Fruit fly (Drosophila melanogaster) whole organism, embryonic: ENCODE measurements around the gene CG43999.

Experiments used
- ATbp ChIP-seq: fragments of 200-800 bp; sonication (Bioruptor generic); optimal IDR thresholded peaks from 2 replicates; lab custom pipeline; 2017; ENCODE audit warnings: missing biosample characterization, mild to moderate bottlenecking, missing genetic modification characterization, missing genetic modification reagents
- Blimp-1 ChIP-seq: fragments of 200-800 bp; sonication (Bioruptor generic); optimal IDR thresholded peaks from 3 replicates; lab custom pipeline; 2018; ENCODE audit warnings: missing biosample characterization, missing genetic modification characterization, mild to moderate bottlenecking, moderate library complexity, missing genetic modification reagents
- CG10321 ChIP-seq: fragments of 200-800 bp; sonication (Bioruptor generic); IDR thresholded peaks from 2 replicates; pipeline ENCODE4 v1.3.6; 2022; ENCODE audit warnings: missing biosample characterization, missing genetic modification characterization
- CG11398 ChIP-seq: fragments of 200-800 bp; sonication (Bioruptor generic); optimal IDR thresholded peaks from 2 replicates; lab custom pipeline; 2016; ENCODE audit warnings: missing biosample characterization, missing genetic modification characterization
- CG11456 ChIP-seq: fragments of 200-800 bp; sonication (Bioruptor generic); IDR thresholded peaks from 3 replicates; pipeline ENCODE4 v1.3.6; 2022; ENCODE audit warnings: missing biosample characterization, missing genetic modification characterization
- CG16863 ChIP-seq: fragments of 200-800 bp; sonication (Bioruptor generic); optimal IDR thresholded peaks from 3 replicates; lab custom pipeline; 2016; ENCODE audit warnings: missing biosample characterization, missing genetic modification characterization
- CG17328 ChIP-seq: fragments of 200-800 bp; sonication (Bioruptor generic); IDR thresholded peaks from 2 replicates; pipeline ENCODE4 v1.3.6; 2022; ENCODE audit warnings: missing biosample characterization, missing genetic modification characterization
- CG18476 ChIP-seq: fragments of 200-800 bp; sonication (Bioruptor generic); optimal IDR thresholded peaks from 2 replicates; lab custom pipeline; 2016; ENCODE audit warnings: missing biosample characterization, mild to moderate bottlenecking, missing genetic modification characterization
- CG31365 ChIP-seq: fragments of 200-800 bp; sonication (Bioruptor generic); optimal IDR thresholded peaks from 2 replicates; lab custom pipeline; 2018; ENCODE audit warnings: missing biosample characterization, mild to moderate bottlenecking, missing genetic modification characterization
- CG3847 ChIP-seq: fragments of 200-800 bp; sonication (Bioruptor generic); IDR thresholded peaks from 2 replicates; pipeline ENCODE4 v1.3.6; 2022; ENCODE audit warnings: missing biosample characterization, missing genetic modification characterization
- CG9797 ChIP-seq: fragments of 200-800 bp; sonication (Bioruptor generic); optimal IDR thresholded peaks from 3 replicates; lab custom pipeline; 2018; ENCODE audit warnings: missing biosample characterization, mild to moderate bottlenecking, missing genetic modification characterization
- D ChIP-seq, 2 experiments: fragments of 200-800 bp in 1 of 2; fragments of >200 bp in 1 of 2; sonication (Bioruptor generic) in 1 of 2; optimal IDR thresholded peaks; 2 replicates in 1 of 2; 3 replicates in 1 of 2; lab custom pipeline; 2017; ENCODE audit warnings: mild to moderate bottlenecking in 1 of 2, missing biosample characterization in 1 of 2, missing genetic modification characterization in 1 of 2, missing genetic modification reagents in 1 of 2
- Doc2 ChIP-seq: fragments of 200-800 bp; sonication (Bioruptor generic); IDR thresholded peaks from 2 replicates; pipeline ENCODE4 v1.3.6; 2022; ENCODE audit warnings: missing biosample characterization, missing genetic modification characterization
- Elba2 ChIP-seq: fragments of 200-800 bp; sonication (Bioruptor generic); optimal IDR thresholded peaks from 3 replicates; lab custom pipeline; 2016; ENCODE audit warnings: missing biosample characterization, missing genetic modification characterization
- Fer1 ChIP-seq: fragments of 200-800 bp; sonication (Bioruptor generic); optimal IDR thresholded peaks from 2 replicates; lab custom pipeline; 2017; ENCODE audit warnings: missing biosample characterization, mild to moderate bottlenecking, missing genetic modification characterization
- H15 ChIP-seq: fragments of 200-800 bp; sonication (Bioruptor generic); IDR thresholded peaks from 3 replicates; pipeline ENCODE4 v1.3.6; 2022; ENCODE audit warnings: missing biosample characterization, missing genetic modification characterization
- Hr39 ChIP-seq: fragments of >200 bp; optimal IDR thresholded peaks from 2 replicates; lab custom pipeline; 2017
- Hr78 ChIP-seq, 2 experiments: fragments of 200-800 bp in 1 of 2; fragments of >200 bp in 1 of 2; sonication (Bioruptor generic) in 1 of 2; optimal IDR thresholded peaks; 2 replicates each; lab custom pipeline; 2017 to 2019; ENCODE audit warnings: missing biosample characterization in 2 of 2, missing genetic modification characterization in 2 of 2, mild to moderate bottlenecking in 1 of 2, moderate library complexity in 1 of 2
- Jarid2 ChIP-seq: fragments of 200-800 bp; sonication (Bioruptor generic); optimal IDR thresholded peaks from 3 replicates; lab custom pipeline; 2017; ENCODE audit warnings: mild to moderate bottlenecking, missing biosample characterization, missing genetic modification reagents, missing genetic modification characterization
- MTF-1 ChIP-seq: fragments of 200-800 bp; sonication (Bioruptor generic); optimal IDR thresholded peaks from 2 replicates; lab custom pipeline; 2018; ENCODE audit warnings: missing biosample characterization, mild to moderate bottlenecking, missing genetic modification characterization, borderline replicate concordance
- Med ChIP-seq: fragments of 200-800 bp; sonication (Bioruptor generic); peaks from one replicate; lab custom pipeline; 2016; ENCODE audit warnings: missing biosample characterization, missing genetic modification characterization, mild to moderate bottlenecking, inconsistent platforms, moderate library complexity
- NC2α ChIP-seq: fragments of 200-800 bp; sonication (Bioruptor generic); optimal IDR thresholded peaks from 2 replicates; lab custom pipeline; 2016; ENCODE audit warnings: missing biosample characterization, missing genetic modification characterization
- Side ChIP-seq: fragments of 200-800 bp; sonication (Bioruptor generic); optimal IDR thresholded peaks from 2 replicates; lab custom pipeline; 2016; ENCODE audit warnings: missing biosample characterization, missing genetic modification characterization
- Sox100B ChIP-seq: fragments of 200-800 bp; sonication (Bioruptor generic); optimal IDR thresholded peaks from 3 replicates; lab custom pipeline; 2018; ENCODE audit warnings: missing biosample characterization, mild to moderate bottlenecking, missing genetic modification characterization
- cg ChIP-seq: fragments of 200-800 bp; sonication (Bioruptor generic); optimal IDR thresholded peaks from 3 replicates; lab custom pipeline; 2019; ENCODE audit warnings: missing biosample characterization, mild to moderate bottlenecking, missing genetic modification characterization, moderate library complexity
- chm ChIP-seq: fragments of 200-800 bp; sonication (Bioruptor generic); IDR thresholded peaks from 2 replicates; pipeline ENCODE4 v1.3.6; 2022; ENCODE audit warnings: missing biosample characterization, missing genetic modification characterization
- chn ChIP-seq: fragments of 200-800 bp; sonication (Bioruptor generic); optimal IDR thresholded peaks from 2 replicates; lab custom pipeline; 2016; ENCODE audit warnings: missing biosample characterization, missing genetic modification characterization
- ci ChIP-seq: fragments of 200-800 bp; sonication (Bioruptor generic); IDR thresholded peaks from 3 replicates; pipeline ENCODE4 v1.3.6; 2022; ENCODE audit warnings: missing biosample characterization, missing genetic modification characterization
- crol ChIP-seq: fragments of 200-800 bp; sonication (Bioruptor generic); IDR thresholded peaks from 2 replicates; pipeline ENCODE4 v1.3.6; 2022; ENCODE audit warnings: missing biosample characterization, missing genetic modification characterization
- en ChIP-seq: fragments of 200-800 bp; sonication (Bioruptor generic); optimal IDR thresholded peaks from 2 replicates; lab custom pipeline; 2016; ENCODE audit warnings: missing biosample characterization, missing genetic modification characterization
- fd64A ChIP-seq: fragments of 200-800 bp; sonication (Bioruptor generic); optimal IDR thresholded peaks from 3 replicates; lab custom pipeline; 2018; ENCODE audit warnings: missing biosample characterization, mild to moderate bottlenecking, missing genetic modification characterization
- gsb ChIP-seq: fragments of 200-800 bp; sonication (Bioruptor generic); IDR thresholded peaks from 2 replicates; pipeline ENCODE4 v1.3.6; 2022; ENCODE audit warnings: missing biosample characterization, missing genetic modification characterization
- jigr1 ChIP-seq: fragments of 200-800 bp; sonication (Bioruptor generic); IDR thresholded peaks from 3 replicates; pipeline ENCODE4 v1.3.6; 2022; ENCODE audit warnings: missing biosample characterization, missing genetic modification characterization
- lab ChIP-seq: fragments of 200-800 bp; sonication (Bioruptor generic); optimal IDR thresholded peaks from 3 replicates; lab custom pipeline; 2017; ENCODE audit warnings: missing biosample characterization, missing genetic modification characterization, mild to moderate bottlenecking, moderate library complexity, missing genetic modification reagents
- mam ChIP-seq: fragments of 200-800 bp; sonication (Bioruptor generic); optimal IDR thresholded peaks from 3 replicates; lab custom pipeline; 2016; ENCODE audit warnings: missing biosample characterization, missing genetic modification characterization
- onecut ChIP-seq: fragments of 200-800 bp; sonication (Bioruptor generic); IDR thresholded peaks from 2 replicates; pipeline ENCODE4 v1.3.6; 2022; ENCODE audit warnings: missing biosample characterization, missing genetic modification characterization
- prd ChIP-seq, 3 experiments: fragments of >200 bp in 2 of 3; fragments of 200-800 bp in 1 of 3; sonication (Bioruptor generic) in 1 of 3; optimal IDR thresholded peaks in 2 of 3; IDR thresholded peaks in 1 of 3; 2 replicates in 2 of 3; 3 replicates in 1 of 3; pipeline versions ENCODE4 v1.3.6 to Lab custom; 2017 to 2022; ENCODE audit warnings: missing biosample characterization in 1 of 3, missing genetic modification characterization in 1 of 3
- slp2 ChIP-seq: fragments of 200-800 bp; sonication (Bioruptor generic); optimal IDR thresholded peaks from 2 replicates; lab custom pipeline; 2016; ENCODE audit warnings: missing biosample characterization, missing genetic modification characterization
- unc-4 ChIP-seq: fragments of 200-800 bp; sonication (Bioruptor generic); IDR thresholded peaks from 2 replicates; pipeline ENCODE4 v1.3.6; 2022; ENCODE audit warnings: missing biosample characterization, missing genetic modification characterization; ENCODE audit not compliant: partially characterized antibody
- vvl ChIP-seq: fragments of 200-800 bp; sonication (Bioruptor generic); IDR thresholded peaks from 2 replicates; pipeline ENCODE4 v1.3.6; 2022; ENCODE audit warnings: missing biosample characterization, missing genetic modification characterization
- z ChIP-seq: fragments of 200-800 bp; sonication (Bioruptor generic); IDR thresholded peaks from 3 replicates; pipeline ENCODE4 v1.3.6; 2022; ENCODE audit warnings: missing biosample characterization, missing genetic modification characterization

CG43999 gene

DNA sequence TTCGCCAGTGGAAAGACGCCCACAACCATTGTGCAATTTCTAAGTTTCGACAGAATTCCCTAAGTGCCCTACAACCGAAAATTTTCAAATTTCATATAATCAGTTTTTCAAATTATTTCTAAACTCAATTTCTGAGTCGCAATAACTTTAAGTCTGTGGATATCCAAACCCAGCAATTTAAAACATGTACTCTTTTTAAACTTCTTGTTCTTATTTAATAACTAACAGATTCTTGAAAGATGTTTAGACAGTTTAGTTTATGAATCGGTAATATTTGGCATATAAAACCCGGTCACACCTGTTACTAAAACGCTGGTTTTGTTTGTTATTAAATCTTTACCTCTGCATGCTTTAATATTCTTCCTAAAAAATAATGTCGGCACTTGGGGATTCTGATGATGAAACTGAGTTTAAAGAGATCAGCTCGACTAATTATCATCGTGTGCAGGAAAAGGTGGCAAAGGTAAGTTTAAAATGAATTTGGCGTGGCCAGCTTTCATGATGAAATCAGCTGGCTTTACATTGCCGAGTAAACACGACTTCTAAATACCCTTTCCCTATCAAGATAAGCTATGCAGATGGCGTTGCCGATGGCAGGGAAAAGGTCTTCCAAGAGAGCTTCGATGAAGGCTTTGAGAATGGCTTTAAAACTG, at the start of gene CG43999, which contains the start of the genes CG43998 and CG31142 (continued):
- TF ChIP-seq jigr1 (GFP tag; lab: Robert Waterston, UW) (no peak), lab (GFP tag; lab: Kevin White, UChicago) (no peak)
- TF ChIP-seq, all 482 proteins: peak for 36

DNA sequence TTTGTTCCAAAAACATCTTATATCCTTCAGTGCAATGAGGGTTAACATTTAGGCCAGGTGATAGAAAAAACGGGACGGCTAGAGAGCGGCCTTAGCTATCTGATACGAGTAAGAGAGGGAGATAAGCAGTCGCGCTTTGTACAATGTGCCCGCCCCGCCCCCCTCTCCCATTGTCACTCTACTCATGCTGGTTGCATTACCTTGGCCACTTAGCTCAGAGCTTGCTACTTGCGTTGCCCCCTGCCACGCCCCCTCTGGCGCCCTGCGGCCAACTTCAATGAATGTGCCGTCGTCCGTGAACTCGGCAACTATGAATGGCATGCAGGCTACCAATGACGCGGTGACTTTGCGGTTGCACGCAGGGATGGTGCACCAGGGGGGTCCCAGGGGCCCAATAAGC, 43.0 kb upstream of the CG43999 start:
- TF ChIP-seq gsb (GFP tag; lab: Robert Waterston, UW) (no peak), Med (GFP tag; lab: Kevin White, UChicago) (peak; percentile 56), crol (GFP tag; lab: Robert Waterston, UW) (peak; percentile 68), Hr39 (no peak), chm (GFP tag; lab: Robert Waterston, UW) (no peak), CG10321 (GFP tag; lab: Robert Waterston, UW) (peak; percentile 56), unc-4 (GFP tag; lab: Robert Waterston, UW) (no peak), Elba2 (no peak), prd (optimal IDR thresholded peaks at IDR 0.05; lab: Kevin White, UChicago) (no peak), prd (GFP tag; IDR thresholded peaks at IDR 0.05; lab: Robert Waterston, UW) (no peak), Doc2 (GFP tag; lab: Robert Waterston, UW) (0 out of 2 replicates have a peak, but pooled peaks have one; percentile 20), CG11456 (GFP tag; lab: Robert Waterston, UW) (peak; percentile 62; the same call in 1 of the 3 replicates)

DNA sequence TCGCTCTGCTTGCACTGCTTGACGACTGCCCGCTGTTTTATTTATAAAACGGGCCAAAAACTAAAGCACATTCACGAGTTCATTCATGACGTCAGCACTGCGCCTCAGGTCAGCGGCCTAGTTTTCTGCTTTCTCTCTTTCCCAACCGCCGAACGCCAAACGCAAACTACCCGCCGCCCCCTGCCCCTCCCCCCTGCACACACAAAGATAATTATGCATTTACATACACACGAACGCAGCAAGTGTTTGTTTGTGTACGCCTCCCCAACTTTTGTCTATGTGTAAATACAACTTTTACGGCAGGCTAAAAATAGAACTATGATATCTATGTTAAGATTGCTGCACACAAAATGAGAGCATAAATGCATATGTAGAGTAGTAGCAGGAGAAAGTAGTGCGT, 42.4 kb upstream of the CG43999 start:
- no peak for TF ChIP-seq Side (GFP tag; lab: Kevin White, UChicago)
- TF ChIP-seq CG17328, result no peak
- peak in 1 of 2 experiments; percentile 43 for TF ChIP-seq Hr78 (GFP tag; optimal IDR thresholded peaks at IDR 0.05; lab: Kevin White, UChicago)
- no peak for TF ChIP-seq CG9797 (GFP tag; lab: Kevin White, UChicago)
- no peak for TF ChIP-seq CG11398
- no peak for TF ChIP-seq NC2α (GFP tag; lab: Kevin White, UChicago)
- TF ChIP-seq vvl (GFP tag; lab: Robert Waterston, UW), result peak; percentile 33; the same call in 1 of the 2 replicates
- TF ChIP-seq chn, result no peak
- TF ChIP-seq mam (GFP tag; lab: Kevin White, UChicago), result no peak
- TF ChIP-seq MTF-1, result peak; percentile 11
- TF ChIP-seq Fer1 (GFP tag; lab: Kevin White, UChicago), result no peak
- no peak for TF ChIP-seq en (GFP tag; lab: Kevin White, UChicago)
- peak; percentile 11 for TF ChIP-seq fd64A (GFP tag; lab: Kevin White, UChicago)
- peak; percentile 31 for TF ChIP-seq ATbp (GFP tag; lab: Kevin White, UChicago)
- peak; percentile 60 for TF ChIP-seq cg
- no peak for TF ChIP-seq D (optimal IDR thresholded peaks at IDR 0.05; lab: Kevin White, UChicago)
- no peak for TF ChIP-seq D (GFP tag; optimal IDR thresholded peaks at IDR 0.05; lab: Kevin White, UChicago)
- TF ChIP-seq ci (GFP tag; lab: Robert Waterston, UW), result peak; percentile 51; the same call in 1 of the 3 replicates
- peak; percentile 34 for TF ChIP-seq Blimp-1
- no peak for TF ChIP-seq slp2 (GFP tag; lab: Kevin White, UChicago)
- no peak for TF ChIP-seq z
- TF ChIP-seq CG18476, result no peak
- TF ChIP-seq H15, result no peak
- peak; percentile 81 for TF ChIP-seq crol (GFP tag; lab: Robert Waterston, UW)
- no peak for TF ChIP-seq CG3847 (GFP tag; lab: Robert Waterston, UW)
- TF ChIP-seq Sox100B (GFP tag; lab: Kevin White, UChicago), result no peak
- TF ChIP-seq CG16863, result no peak
- TF ChIP-seq CG31365 (tag; lab: Kevin White, UChicago), result peak; percentile 89
- TF ChIP-seq Jarid2, result no peak
- TF ChIP-seq onecut (GFP tag; lab: Robert Waterston, UW), result no peak
